Worm (Caenorhabditis elegans): ENCODE measurements around the gene T13F3.6.

ce11 chrV:16302439-16302838 lies 31.4 kb upstream of the T13F3.6 start, which contains the start of the genes C31A11.13 and oac-6:
- no peak for TF ChIP-seq skn-1 (tag; optimal IDR thresholded peaks at IDR 0.05)
- TF ChIP-seq pag-3 (tag; optimal IDR thresholded peaks at IDR 0.05; ENCODE audit: borderline replicate concordance, insufficient read depth), result no peak
- TF ChIP-seq mep-1 (tag; optimal IDR thresholded peaks at IDR 0.05), result no peak
- TF ChIP-seq fkh-4 (tag; optimal IDR thresholded peaks at IDR 0.05; ENCODE audit: borderline replicate concordance), result no peak
- TF ChIP-seq snu-23 (GFP tag; optimal IDR thresholded peaks at IDR 0.05), result no peak
- TF ChIP-seq unc-62 (GFP tag; optimal IDR thresholded peaks at IDR 0.05), result no peak
- TF ChIP-seq ztf-11 (tag; optimal IDR thresholded peaks at IDR 0.05), result no peak
- no peak for TF ChIP-seq elt-3 (tag; optimal IDR thresholded peaks at IDR 0.05)

Measured in whole organism, L1 larva.